In genomic region chr3R:11557492-11557965, dm6 we compare ENCODE assay signal across 5 fruit fly cellular contexts.
TF ChIP-seq lines count a peak whose summit lies in the region.

TSS of gene CG10898 (plus strand) at chr3R:11557776.

- TF ChIP-seq CTCF in whole organism, embryonic (GFP tag; optimal IDR thresholded peaks at IDR 0.05; lab: Kevin White, UChicago) = no peak

TF ChIP-seq in whole organism, adult, 20 proteins besides CTCF, POLR2A, EP300 and RAD21 (continues in another document):
- TF ChIP-seq Hr96 (GFP tag; optimal IDR thresholded peaks at IDR 0.05; lab: Kevin White, UChicago) = peak; percentile 78
- peak; percentile 79 for TF ChIP-seq CG1620 (GFP tag; optimal IDR thresholded peaks at IDR 0.05; lab: Kevin White, UChicago)
- peak; percentile 71 for TF ChIP-seq CG5204 (GFP tag; optimal IDR thresholded peaks at IDR 0.05; lab: Kevin White, UChicago)
- peak; percentile 82 for TF ChIP-seq toe (GFP tag; optimal IDR thresholded peaks at IDR 0.05; lab: Kevin White, UChicago)
- peak; percentile 11 for TF ChIP-seq cic (GFP tag; optimal IDR thresholded peaks at IDR 0.05; lab: Kevin White, UChicago)
- peak; percentile 51 for TF ChIP-seq Mnt (GFP tag; optimal IDR thresholded peaks at IDR 0.05; lab: Kevin White, UChicago)
- peak; percentile 51 for TF ChIP-seq CG33017 (tag; optimal IDR thresholded peaks at IDR 0.05; lab: Kevin White, UChicago)
- TF ChIP-seq pad (GFP tag; optimal IDR thresholded peaks at IDR 0.05; lab: Kevin White, UChicago) = peak; percentile 29
- TF ChIP-seq kay (GFP tag; lab: Kevin White, UChicago; ENCODE audit: borderline replicate concordance) = no peak
- TF ChIP-seq CG14711 (tag; optimal IDR thresholded peaks at IDR 0.05; lab: Kevin White, UChicago) = peak; percentile 72
- peak; percentile 48 for TF ChIP-seq CG12768 (GFP tag; optimal IDR thresholded peaks at IDR 0.05; lab: Kevin White, UChicago)
- TF ChIP-seq CG7045 (GFP tag; optimal IDR thresholded peaks at IDR 0.05; lab: Kevin White, UChicago) = peak; percentile 76
- TF ChIP-seq cnc (optimal IDR thresholded peaks at IDR 0.05; lab: Kevin White, UChicago) = no peak
- TF ChIP-seq tj (GFP tag; optimal IDR thresholded peaks at IDR 0.05; lab: Kevin White, UChicago) = peak; percentile 31
- TF ChIP-seq CG7101 (tag; optimal IDR thresholded peaks at IDR 0.05; lab: Kevin White, UChicago) = peak; percentile 68
- peak; percentile 60 for TF ChIP-seq Clk (GFP tag; optimal IDR thresholded peaks at IDR 0.05; lab: Kevin White, UChicago)
- TF ChIP-seq Crg-1 (GFP tag; optimal IDR thresholded peaks at IDR 0.05; lab: Kevin White, UChicago) = peak; percentile 38
- TF ChIP-seq bab1 (GFP tag; optimal IDR thresholded peaks at IDR 0.05; lab: Kevin White, UChicago) = peak; percentile 90

TF ChIP-seq in whole organism, embryonic, 481 proteins besides CTCF, POLR2A, EP300 and RAD21 (continues in another document):
- TF ChIP-seq CkIIα-i1 (GFP tag; IDR thresholded peaks at IDR 0.05; lab: Robert Waterston, UW) (no peak), stwl (tag; optimal IDR thresholded peaks at IDR 0.05; lab: Kevin White, UChicago) (peak; percentile 88), nerfin-1 (tag; optimal IDR thresholded peaks at IDR 0.05; lab: Kevin White, UChicago) (peak; percentile 96), CG3407 (GFP tag; optimal IDR thresholded peaks at IDR 0.05; lab: Kevin White, UChicago) (peak; percentile 39), knrl (GFP tag; IDR thresholded peaks at IDR 0.05; lab: Robert Waterston, UW; ENCODE audit: partially characterized antibody) (peak; percentile 52; the same call in 2 of the 3 replicates), CG9876 (GFP tag; optimal IDR thresholded peaks at IDR 0.05; lab: Kevin White, UChicago) (peak; percentile 73), CG1832 (GFP tag; optimal IDR thresholded peaks at IDR 0.05; lab: Kevin White, UChicago) (no peak), Lpt (GFP tag; optimal IDR thresholded peaks at IDR 0.05; lab: Kevin White, UChicago) (no peak), Ada2b (GFP tag; IDR thresholded peaks at IDR 0.05; lab: Robert Waterston, UW) (peak; percentile 80), CG13894 (tag; optimal IDR thresholded peaks at IDR 0.05; lab: Kevin White, UChicago) (peak; percentile 77), CG32532 (GFP tag; IDR thresholded peaks at IDR 0.05; lab: Robert Waterston, UW) (peak; percentile 90), CG11247 (GFP tag; IDR thresholded peaks at IDR 0.05; lab: Robert Waterston, UW) (peak; percentile 79), bbx (GFP tag; IDR thresholded peaks at IDR 0.05; lab: Robert Waterston, UW; ENCODE audit: partially characterized antibody) (peak; percentile 21; the same call in 1 of the 2 replicates), CG14441 (GFP tag; IDR thresholded peaks at IDR 0.05; lab: Robert Waterston, UW) (peak; percentile 88), hth (optimal IDR thresholded peaks at IDR 0.05; lab: Kevin White, UChicago) (no peak), E2f1 (GFP tag; IDR thresholded peaks at IDR 0.05; lab: Robert Waterston, UW) (peak; percentile 87), Gug (GFP tag; IDR thresholded peaks at IDR 0.05; lab: Robert Waterston, UW) (peak; percentile 75; the same call in 3 of the 4 replicates), Oaz (GFP tag; IDR thresholded peaks at IDR 0.05; lab: Robert Waterston, UW) (peak; percentile 80)

TF ChIP-seq in whole organism, prepupa, 60 proteins besides CTCF, POLR2A, EP300 and RAD21 (continues in another document):
- TF ChIP-seq Hr38 (GFP tag; optimal IDR thresholded peaks at IDR 0.05; lab: Kevin White, UChicago) (peak; percentile 42), fd59A (GFP tag; optimal IDR thresholded peaks at IDR 0.05; lab: Kevin White, UChicago) (peak; percentile 28), Met (GFP tag; optimal IDR thresholded peaks at IDR 0.05; lab: Kevin White, UChicago) (peak; percentile 65), esn (GFP tag; optimal IDR thresholded peaks at IDR 0.05; lab: Kevin White, UChicago) (peak; percentile 80), fd85E (GFP tag; optimal IDR thresholded peaks at IDR 0.05; lab: Kevin White, UChicago) (no peak), CG8319 (GFP tag; optimal IDR thresholded peaks at IDR 0.05; lab: Kevin White, UChicago) (peak; percentile 70), CG10669 (GFP tag; optimal IDR thresholded peaks at IDR 0.05; lab: Kevin White, UChicago) (peak; percentile 62), CG16779 (tag; optimal IDR thresholded peaks at IDR 0.05; lab: Kevin White, UChicago) (no peak), dsx (GFP tag; optimal IDR thresholded peaks at IDR 0.05; lab: Kevin White, UChicago; ENCODE audit: poor library complexity, severe bottlenecking) (peak; percentile 44), CG3919 (GFP tag; optimal IDR thresholded peaks at IDR 0.05; lab: Kevin White, UChicago) (peak; percentile 77), Gug (GFP tag; IDR thresholded peaks at IDR 0.05; lab: Robert Waterston, UW) (peak; percentile 72), CG3032 (tag; optimal IDR thresholded peaks at IDR 0.05; lab: Kevin White, UChicago) (peak; percentile 79), CG6854 (GFP tag; optimal IDR thresholded peaks at IDR 0.05; lab: Kevin White, UChicago) (no peak), CG7368 (GFP tag; optimal IDR thresholded peaks at IDR 0.05; lab: Kevin White, UChicago) (peak; percentile 69), svp (GFP tag; lab: Kevin White, UChicago) (peak; percentile 86), dac (GFP tag; optimal IDR thresholded peaks at IDR 0.05; lab: Kevin White, UChicago) (peak; percentile 52), CG8632 (GFP tag; optimal IDR thresholded peaks at IDR 0.05; lab: Kevin White, UChicago) (peak; percentile 51), CG9139 (GFP tag; optimal IDR thresholded peaks at IDR 0.05; lab: Kevin White, UChicago) (no peak), Ets21C (GFP tag; optimal IDR thresholded peaks at IDR 0.05; lab: Kevin White, UChicago) (peak; percentile 79)

TF ChIP-seq in whole organism, pupa, 21 proteins besides CTCF, POLR2A, EP300 and RAD21:
- TF ChIP-seq Snoo (tag; optimal IDR thresholded peaks at IDR 0.05; lab: Kevin White, UChicago) (peak; percentile 56), CG8159 (tag; optimal IDR thresholded peaks at IDR 0.05; lab: Kevin White, UChicago) (peak; percentile 68), CG10348 (GFP tag; IDR thresholded peaks at IDR 0.05; lab: Robert Waterston, UW) (peak; percentile 38; the same call in 1 of the 2 replicates), D1 (tag; optimal IDR thresholded peaks at IDR 0.05; lab: Kevin White, UChicago) (peak; percentile 51), CG32121 (GFP tag; IDR thresholded peaks at IDR 0.05; lab: Robert Waterston, UW) (peak; percentile 76), CG17806 (tag; optimal IDR thresholded peaks at IDR 0.05; lab: Kevin White, UChicago) (peak; percentile 68), Ets98B (GFP tag; IDR thresholded peaks at IDR 0.05; lab: Robert Waterston, UW) (peak; percentile 83), CG15710 (tag; optimal IDR thresholded peaks at IDR 0.05; lab: Kevin White, UChicago) (peak; percentile 66), gl (tag; optimal IDR thresholded peaks at IDR 0.05; lab: Kevin White, UChicago) (no peak), CG9948 (tag; optimal IDR thresholded peaks at IDR 0.05; lab: Kevin White, UChicago) (peak; percentile 66), CG14655 (GFP tag; optimal IDR thresholded peaks at IDR 0.05; lab: Kevin White, UChicago) (peak; percentile 71), CG8301 (tag; optimal IDR thresholded peaks at IDR 0.05; lab: Kevin White, UChicago) (peak; percentile 61), EcR (GFP tag; optimal IDR thresholded peaks at IDR 0.05; lab: Kevin White, UChicago) (no peak), CG4496 (GFP tag; IDR thresholded peaks at IDR 0.05; lab: Robert Waterston, UW) (peak; percentile 92), Pif1B (GFP tag; optimal IDR thresholded peaks at IDR 0.05; lab: Kevin White, UChicago) (peak; percentile 43), rn (GFP tag; IDR thresholded peaks at IDR 0.05; lab: Robert Waterston, UW) (peak; percentile 75), fd96Ca (GFP tag; IDR thresholded peaks at IDR 0.05; lab: Robert Waterston, UW) (peak; percentile 75), CG13204 (GFP tag; optimal IDR thresholded peaks at IDR 0.05; lab: Kevin White, UChicago) (no peak), CG34367 (tag; optimal IDR thresholded peaks at IDR 0.05; lab: Kevin White, UChicago) (peak; percentile 58), CG12605 (GFP tag; IDR thresholded peaks at IDR 0.05; lab: Robert Waterston, UW) (peak; percentile 81), Pif1A (GFP tag; optimal IDR thresholded peaks at IDR 0.05; lab: Kevin White, UChicago) (peak; percentile 71)

TF ChIP-seq in whole organism, wandering third instar larva, 38 proteins besides CTCF, POLR2A, EP300 and RAD21 (continues in another document):
- no peak for TF ChIP-seq CrebA (GFP tag; optimal IDR thresholded peaks at IDR 0.05; lab: Kevin White, UChicago; ENCODE audit: borderline replicate concordance)
- no peak for TF ChIP-seq CG32264 (GFP tag; optimal IDR thresholded peaks at IDR 0.05; lab: Kevin White, UChicago)
- peak; percentile 77 for TF ChIP-seq ey (GFP tag; optimal IDR thresholded peaks at IDR 0.05; lab: Kevin White, UChicago)
- TF ChIP-seq dmrt93B (GFP tag; optimal IDR thresholded peaks at IDR 0.05; lab: Kevin White, UChicago) = peak; percentile 35
- TF ChIP-seq Vsx2 (GFP tag; optimal IDR thresholded peaks at IDR 0.05; lab: Kevin White, UChicago; ENCODE audit: partially characterized antibody) = peak; percentile 83
- no peak for TF ChIP-seq Rel (GFP tag; optimal IDR thresholded peaks at IDR 0.05; lab: Kevin White, UChicago)
- TF ChIP-seq Rel (tag; optimal IDR thresholded peaks at IDR 0.05; lab: Kevin White, UChicago) = no peak
- peak; percentile 78 for TF ChIP-seq HLH106 (tag; optimal IDR thresholded peaks at IDR 0.05; lab: Kevin White, UChicago)
- TF ChIP-seq rgr (GFP tag; optimal IDR thresholded peaks at IDR 0.05; lab: Kevin White, UChicago) = peak; percentile 79
- TF ChIP-seq Mio (GFP tag; optimal IDR thresholded peaks at IDR 0.05; lab: Kevin White, UChicago) = no peak
- TF ChIP-seq psq (GFP tag; optimal IDR thresholded peaks at IDR 0.05; lab: Kevin White, UChicago) = peak; percentile 59
- TF ChIP-seq br (GFP tag; optimal IDR thresholded peaks at IDR 0.05; lab: Kevin White, UChicago) = peak; percentile 62
- peak; percentile 56 for TF ChIP-seq Sp1 (GFP tag; optimal IDR thresholded peaks at IDR 0.05; lab: Kevin White, UChicago)
- no peak for TF ChIP-seq Hr78 (GFP tag; optimal IDR thresholded peaks at IDR 0.05; lab: Kevin White, UChicago)
- TF ChIP-seq OdsH (GFP tag; optimal IDR thresholded peaks at IDR 0.05; lab: Kevin White, UChicago) = peak; percentile 65
- no peak for TF ChIP-seq Abd-B (GFP tag; optimal IDR thresholded peaks at IDR 0.05; lab: Kevin White, UChicago)
- TF ChIP-seq tai (GFP tag; optimal IDR thresholded peaks at IDR 0.05; lab: Kevin White, UChicago) = peak; percentile 82
- TF ChIP-seq Hr83 (GFP tag; optimal IDR thresholded peaks at IDR 0.05; lab: Kevin White, UChicago; ENCODE audit: poor library complexity, severe bottlenecking) = peak; percentile 58
- TF ChIP-seq sv (GFP tag; optimal IDR thresholded peaks at IDR 0.05; lab: Kevin White, UChicago) = peak; percentile 71
- peak; percentile 60 for TF ChIP-seq brk (GFP tag; optimal IDR thresholded peaks at IDR 0.05; lab: Kevin White, UChicago)
- TF ChIP-seq Hnf4 (GFP tag; optimal IDR thresholded peaks at IDR 0.05; lab: Kevin White, UChicago) = peak; percentile 83
- TF ChIP-seq woc (GFP tag; optimal IDR thresholded peaks at IDR 0.05; lab: Kevin White, UChicago) = peak; percentile 69
- TF ChIP-seq N (GFP tag; optimal IDR thresholded peaks at IDR 0.05; lab: Kevin White, UChicago) = no peak
- TF ChIP-seq usp (GFP tag; optimal IDR thresholded peaks at IDR 0.05; lab: Kevin White, UChicago) = no peak
